Fruit fly (Drosophila melanogaster): ENCODE results near the gene Taf12.
A peak's percentile ranks its signal among the peaks of the same experiment; 100 is the strongest.

Gene Taf12

dm6 chr3R:11661712-11662111 is 17.8 kb downstream of the Taf12 start:
- TF ChIP-seq ey (GFP tag; optimal IDR thresholded peaks at IDR 0.05), result no peak
- peak; percentile 0 for TF ChIP-seq fru (GFP tag; optimal IDR thresholded peaks at IDR 0.05)

- no peak for TF ChIP-seq dsf (GFP tag; optimal IDR thresholded peaks at IDR 0.05; ENCODE audit: borderline replicate concordance)
- TF ChIP-seq dl (GFP tag; optimal IDR thresholded peaks at IDR 0.05; ENCODE audit: insufficient read depth in 1 of 2, partially characterized antibody in 2 of 2), result no peak
- no peak for TF ChIP-seq Vsx2 (GFP tag; optimal IDR thresholded peaks at IDR 0.05; ENCODE audit: partially characterized antibody)
- no peak for TF ChIP-seq foxo (GFP tag; optimal IDR thresholded peaks at IDR 0.05)
- TF ChIP-seq fru (GFP tag; optimal IDR thresholded peaks at IDR 0.05), result no peak
- no peak for TF ChIP-seq CrebA (GFP tag; optimal IDR thresholded peaks at IDR 0.05; ENCODE audit: borderline replicate concordance)
- TF ChIP-seq h (GFP tag; optimal IDR thresholded peaks at IDR 0.05), result no peak
- no peak for TF ChIP-seq Hr83 (GFP tag; optimal IDR thresholded peaks at IDR 0.05; ENCODE audit: poor library complexity, severe bottlenecking)
- no peak for TF ChIP-seq Sp1 (GFP tag; optimal IDR thresholded peaks at IDR 0.05)
- TF ChIP-seq pan (optimal IDR thresholded peaks at IDR 0.05), result no peak
- no peak for TF ChIP-seq jim (GFP tag; optimal IDR thresholded peaks at IDR 0.05)
- no peak for TF ChIP-seq Jra (GFP tag; optimal IDR thresholded peaks at IDR 0.05)
- TF ChIP-seq Dfd (GFP tag; optimal IDR thresholded peaks at IDR 0.05), result no peak
- TF ChIP-seq usp (GFP tag; optimal IDR thresholded peaks at IDR 0.05), result no peak
- no peak for TF ChIP-seq tai (GFP tag; optimal IDR thresholded peaks at IDR 0.05)
- TF ChIP-seq rgr (GFP tag; optimal IDR thresholded peaks at IDR 0.05), result no peak
- TF ChIP-seq N (GFP tag; optimal IDR thresholded peaks at IDR 0.05), result no peak
Observed at dm6 chr3R:11661187-11661586, 18.3 kb downstream of the Taf12 start.

DNA sequence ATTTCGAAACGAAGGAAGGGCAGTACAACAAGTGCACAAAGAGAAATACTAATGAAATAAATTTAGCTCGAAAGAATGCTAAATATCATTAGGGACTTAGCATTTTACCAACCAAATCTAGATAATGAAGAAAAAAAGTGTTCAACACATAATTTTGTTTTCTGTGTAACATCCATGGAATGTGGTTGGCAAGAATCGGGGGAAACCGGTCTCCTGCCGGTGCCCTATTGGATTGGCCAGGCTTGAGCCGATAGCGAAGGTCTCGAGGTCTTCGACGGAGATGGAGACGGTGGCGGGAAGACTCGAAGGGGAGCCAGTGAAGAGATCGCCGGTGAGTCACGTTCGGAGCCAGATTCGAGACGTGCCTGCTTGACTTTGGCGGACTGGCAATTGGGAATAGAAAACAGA is 21.7 kb downstream of the Taf12 start:
- peak; percentile 72 for TF ChIP-seq tai (GFP tag; optimal IDR thresholded peaks at IDR 0.05)
- TF ChIP-seq GATAd (GFP tag; optimal IDR thresholded peaks at IDR 0.05), result no peak
- no peak for TF ChIP-seq sv (GFP tag; optimal IDR thresholded peaks at IDR 0.05)
- TF ChIP-seq N (GFP tag; optimal IDR thresholded peaks at IDR 0.05), result no peak
- TF ChIP-seq Abd-B (GFP tag; optimal IDR thresholded peaks at IDR 0.05), result no peak
- TF ChIP-seq pan (optimal IDR thresholded peaks at IDR 0.05), result no peak
- TF ChIP-seq dl (GFP tag; optimal IDR thresholded peaks at IDR 0.05; ENCODE audit: insufficient read depth in 1 of 2, partially characterized antibody in 2 of 2), result no peak
- TF ChIP-seq psq (GFP tag; optimal IDR thresholded peaks at IDR 0.05), result peak; percentile 80
- no peak for TF ChIP-seq Mio (GFP tag; optimal IDR thresholded peaks at IDR 0.05)
- TF ChIP-seq OdsH (GFP tag; optimal IDR thresholded peaks at IDR 0.05), result peak; percentile 87
- TF ChIP-seq ey (GFP tag; optimal IDR thresholded peaks at IDR 0.05), result peak; percentile 92
- TF ChIP-seq HLH106 (tag; optimal IDR thresholded peaks at IDR 0.05), result peak; percentile 83
- TF ChIP-seq foxo (GFP tag; optimal IDR thresholded peaks at IDR 0.05), result peak; percentile 42 to 90
- peak; percentile 91 for TF ChIP-seq h (GFP tag; optimal IDR thresholded peaks at IDR 0.05)
- TF ChIP-seq Dfd (GFP tag; optimal IDR thresholded peaks at IDR 0.05), result no peak
- no peak for TF ChIP-seq Hr78 (GFP tag; optimal IDR thresholded peaks at IDR 0.05)
- no peak for TF ChIP-seq usp (GFP tag; optimal IDR thresholded peaks at IDR 0.05)
- TF ChIP-seq brk (GFP tag; optimal IDR thresholded peaks at IDR 0.05), result peak; percentile 82
- TF ChIP-seq Jra (GFP tag; optimal IDR thresholded peaks at IDR 0.05), result peak; percentile 70
- TF ChIP-seq br (GFP tag; optimal IDR thresholded peaks at IDR 0.05), result peak; percentile 90
- TF ChIP-seq Myc (optimal IDR thresholded peaks at IDR 0.05), result no peak
- peak; percentile 92 for TF ChIP-seq fru (GFP tag; optimal IDR thresholded peaks at IDR 0.05)
- TF ChIP-seq Dif (GFP tag; optimal IDR thresholded peaks at IDR 0.05; ENCODE audit: partially characterized antibody), result no peak
- peak; percentile 78 for TF ChIP-seq sage (GFP tag; optimal IDR thresholded peaks at IDR 0.05)
- TF ChIP-seq Vsx2 (GFP tag; optimal IDR thresholded peaks at IDR 0.05; ENCODE audit: partially characterized antibody), result no peak
- peak; percentile 19 for TF ChIP-seq Hr83 (GFP tag; optimal IDR thresholded peaks at IDR 0.05; ENCODE audit: poor library complexity, severe bottlenecking)
- TF ChIP-seq CrebA (GFP tag; optimal IDR thresholded peaks at IDR 0.05; ENCODE audit: borderline replicate concordance), result no peak
- TF ChIP-seq lola (GFP tag; optimal IDR thresholded peaks at IDR 0.05), result no peak
- TF ChIP-seq jim (GFP tag; optimal IDR thresholded peaks at IDR 0.05), result no peak
- TF ChIP-seq dsf (GFP tag; optimal IDR thresholded peaks at IDR 0.05; ENCODE audit: borderline replicate concordance), result no peak
- peak; percentile 47 for TF ChIP-seq dmrt93B (GFP tag; optimal IDR thresholded peaks at IDR 0.05)
- peak; percentile 79 for TF ChIP-seq Rel (GFP tag; optimal IDR thresholded peaks at IDR 0.05)
- peak; percentile 69 for TF ChIP-seq Rel (tag; optimal IDR thresholded peaks at IDR 0.05)
- peak; percentile 93 for TF ChIP-seq woc (GFP tag; optimal IDR thresholded peaks at IDR 0.05)
- peak; percentile 92 for TF ChIP-seq Hnf4 (GFP tag; optimal IDR thresholded peaks at IDR 0.05)
- peak; percentile 70 for TF ChIP-seq CG32264 (GFP tag; optimal IDR thresholded peaks at IDR 0.05)
- peak; percentile 84 for TF ChIP-seq Sp1 (GFP tag; optimal IDR thresholded peaks at IDR 0.05)
- peak; percentile 88 for TF ChIP-seq rgr (GFP tag; optimal IDR thresholded peaks at IDR 0.05)
- peak; percentile 56 for TF ChIP-seq CG9705 (GFP tag; optimal IDR thresholded peaks at IDR 0.05)

All from whole organism, wandering third instar larva.